Worm (Caenorhabditis elegans) whole organism, young adult: Measurements from ENCODE around the gene ctl-2.
A peak's percentile ranks its signal among the peaks of the same experiment; 100 is the strongest.
"Not testable (repeated sequence)": the region's sequence is repeated elsewhere in the genome, so short reads cannot be mapped to it uniquely, and the experiment has no call there.

Source experiments
- cebp-2 ChIP-seq: fragments of 200-800 bp; sonication (Bioruptor generic); IDR thresholded peaks from 2 replicates; pipeline ENCODE4 v1.3.6; 2022; ENCODE audit warnings: missing genetic modification characterization, missing compliant biosample characterization
- him-1 ChIP-seq: sonication (generic microtip); optimal IDR thresholded peaks from 2 replicates; lab custom pipeline; 2016; ENCODE audit warnings: missing genotype, missing genetic modification reagents, missing genetic modification characterization, missing compliant biosample characterization
- pha-4 ChIP-seq: fragments of 150-350 bp; sonication (generic microtip); optimal IDR thresholded peaks from 2 replicates; lab custom pipeline; 2014; ENCODE audit warnings: missing biosample characterization, missing genetic modification reagents, missing genetic modification characterization
- somi-1 ChIP-seq: fragments of 200-800 bp; sonication (Bioruptor generic); optimal IDR thresholded peaks from 2 replicates; lab custom pipeline; 2018; ENCODE audit warnings: mild to moderate bottlenecking, missing genetic modification characterization, missing compliant biosample characterization
- unc-130 ChIP-seq: sonication (generic microtip); optimal IDR thresholded peaks from 2 replicates; lab custom pipeline; 2016; ENCODE audit warnings: missing genetic modification reagents, missing genetic modification characterization, missing compliant biosample characterization

DNA sequence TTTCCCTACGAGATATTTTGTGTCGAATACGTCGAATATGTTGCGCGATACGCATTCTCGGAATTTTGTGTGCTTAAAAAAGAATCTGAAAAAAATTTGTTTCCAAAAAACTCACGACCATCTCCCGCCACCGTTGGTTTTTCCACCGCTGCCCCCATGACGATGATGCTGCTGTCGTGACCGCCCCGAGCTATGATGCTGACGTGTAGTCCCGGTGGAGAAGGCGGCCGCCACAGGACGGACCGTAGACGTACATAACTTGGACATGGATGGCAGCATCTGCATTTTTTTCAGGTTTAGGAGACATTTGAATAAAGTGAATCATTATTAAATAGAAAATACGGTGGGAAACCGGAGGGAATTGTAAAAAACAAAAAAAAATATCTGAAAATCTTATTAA is 42.3 kb upstream of the ctl-2 start, which contains the start of gene ddl-3:
- not testable (repeated sequence) for TF ChIP-seq unc-130 (GFP tag; lab: Kevin White, UChicago); somi-1 (GFP tag; lab: Kevin White, UChicago); him-1 (tag; lab: Kevin White, UChicago); pha-4 (tag; lab: Kevin White, UChicago)
- 0 out of 2 replicates have a peak, but pooled peaks have one; percentile 70 for TF ChIP-seq cebp-2
